Worm (Caenorhabditis elegans): ENCODE data around the gene C45B2.1.

DNA sequence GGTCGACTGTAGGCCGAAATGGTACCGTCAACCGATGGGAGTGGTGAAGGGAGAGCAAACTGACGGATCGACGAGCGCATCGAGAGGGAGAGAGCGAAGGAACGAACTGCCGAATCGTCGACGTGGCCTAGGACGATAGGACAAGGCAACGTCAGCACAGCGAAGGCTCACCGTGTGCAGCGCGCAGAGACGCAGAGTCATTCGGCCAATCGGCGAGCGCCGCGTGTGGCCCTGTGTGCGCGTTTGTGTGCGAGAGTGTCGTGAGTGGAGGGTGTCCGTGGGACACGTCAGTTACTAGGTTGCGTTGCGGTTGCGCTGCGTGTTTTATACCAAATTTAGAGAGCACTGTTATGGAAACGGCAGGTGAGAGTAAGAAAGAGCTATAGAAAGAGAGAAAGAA is 6.0 kb downstream of the C45B2.1 start, which contains the start of gene hsp-3:
- TF ChIP-seq lin-39 (tag; optimal IDR thresholded peaks at IDR 0.05) = no peak
- peak; percentile 9 for TF ChIP-seq nhr-12 (tag; optimal IDR thresholded peaks at IDR 0.05)
- TF ChIP-seq aly-2 (tag; optimal IDR thresholded peaks at IDR 0.05) = no peak
- TF ChIP-seq nhr-10 (tag; optimal IDR thresholded peaks at IDR 0.05) = peak; percentile 64
- TF ChIP-seq R02D3.7 (tag; optimal IDR thresholded peaks at IDR 0.05) = peak; percentile 26
- TF ChIP-seq ama-1 (optimal IDR thresholded peaks at IDR 0.05) = no peak
- TF ChIP-seq sem-4 (tag; optimal IDR thresholded peaks at IDR 0.05) = peak; percentile 89
- TF ChIP-seq nhr-6 (tag; optimal IDR thresholded peaks at IDR 0.05) = peak; percentile 85
- TF ChIP-seq ceh-16 (tag; optimal IDR thresholded peaks at IDR 0.05) = peak; percentile 97
